Fruit fly (Drosophila melanogaster): ENCODE data around the gene Epg5.

Epg5 gene

DNA sequence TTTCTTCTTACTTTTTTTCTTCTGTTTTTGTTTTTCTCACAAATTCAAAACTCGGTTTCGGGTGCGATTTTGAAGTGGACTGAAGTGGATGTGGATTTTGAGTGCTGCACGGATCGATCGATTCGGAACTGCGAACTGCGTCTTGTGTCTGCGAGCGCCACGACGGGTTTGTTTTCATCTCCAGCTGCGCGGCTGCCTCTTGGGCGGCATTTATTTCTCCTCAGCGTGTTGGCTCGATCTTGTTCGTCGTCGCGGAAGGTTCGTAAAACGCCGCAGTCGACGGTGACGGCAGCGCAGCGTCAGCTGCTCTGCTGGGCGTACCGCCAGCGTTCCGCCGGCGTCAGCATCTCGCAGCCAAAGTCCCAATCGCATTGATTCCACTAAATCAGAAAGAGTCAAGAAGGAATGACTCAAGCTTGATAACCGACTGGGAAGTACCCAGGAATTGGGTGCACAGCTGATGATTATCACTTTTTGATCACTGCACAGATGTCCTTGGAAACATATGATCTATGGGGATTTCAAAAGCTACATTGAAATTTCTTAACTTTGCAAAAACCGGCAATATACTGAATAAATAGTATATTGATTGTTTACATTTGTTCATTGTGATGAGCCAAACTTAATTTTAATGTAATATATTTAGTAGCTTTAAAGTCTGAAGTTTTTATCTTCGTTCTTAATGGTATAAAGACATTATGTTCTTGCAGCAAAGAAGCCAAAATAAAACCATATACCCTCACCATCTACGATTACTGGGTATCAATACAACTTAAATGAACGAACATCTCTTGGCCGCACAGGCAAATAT lies 36.5 kb upstream of the Epg5 start, which contains the start of gene CG7720 (continued):
- TF ChIP-seq salm (tag; optimal IDR thresholded peaks at IDR 0.05) (no peak), vnd (GFP tag; IDR thresholded peaks at IDR 0.05; ENCODE audit: partially characterized antibody) (no peak), CG30020 (tag; optimal IDR thresholded peaks at IDR 0.05) (no peak), sisA (GFP tag; IDR thresholded peaks at IDR 0.05) (peak; percentile 45), CG11085 (GFP tag; IDR thresholded peaks at IDR 0.05) (no peak), CG8924 (tag; optimal IDR thresholded peaks at IDR 0.05) (peak; percentile 39), vfl (GFP tag; optimal IDR thresholded peaks at IDR 0.05) (no peak), D19B (GFP tag; optimal IDR thresholded peaks at IDR 0.05) (peak; percentile 93), BtbVII (GFP tag; optimal IDR thresholded peaks at IDR 0.05) (no peak), CG11696 (GFP tag; IDR thresholded peaks at IDR 0.05) (no peak), Opbp (GFP tag; IDR thresholded peaks at IDR 0.05; ENCODE audit: partially characterized antibody) (no peak), Mes4 (GFP tag; optimal IDR thresholded peaks at IDR 0.05) (no peak), CG11560 (tag; IDR thresholded peaks at IDR 0.05) (0 out of 3 replicates have a peak, but pooled peaks have one; percentile 43)

DNA sequence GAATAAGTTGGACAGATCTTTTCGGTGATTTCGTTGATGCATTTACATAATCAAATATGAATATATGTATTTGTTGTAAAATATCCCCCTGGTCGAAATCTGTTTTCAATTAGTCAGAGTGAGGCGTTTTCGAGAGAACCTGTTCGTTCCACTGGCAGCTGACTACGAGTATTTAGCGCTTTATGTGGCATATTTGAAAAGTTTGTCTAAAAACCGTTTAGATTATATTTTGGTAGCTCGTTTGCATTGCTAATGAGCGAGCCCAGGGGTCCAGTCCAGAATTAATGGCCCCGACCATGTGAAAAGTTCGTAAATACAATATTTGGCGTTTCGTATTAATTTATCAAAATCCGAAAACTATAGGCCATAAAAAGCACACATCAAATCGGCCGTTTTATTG lies 35.4 kb upstream of the Epg5 start:
- no peak for TF ChIP-seq CTCF (GFP tag; optimal IDR thresholded peaks at IDR 0.05)
- TF ChIP-seq CG32772 (GFP tag; IDR thresholded peaks at IDR 0.05) = no peak
- no peak for TF ChIP-seq sim (GFP tag; IDR thresholded peaks at IDR 0.05)
- TF ChIP-seq oc (tag; optimal IDR thresholded peaks at IDR 0.05) = peak; percentile 5
- no peak for TF ChIP-seq CG3281 (GFP tag; optimal IDR thresholded peaks at IDR 0.05)
- TF ChIP-seq dpn (GFP tag; optimal IDR thresholded peaks at IDR 0.05) = no peak
- TF ChIP-seq sens-2 (GFP tag; IDR thresholded peaks at IDR 0.05) = no peak
- TF ChIP-seq CG13894 (tag; optimal IDR thresholded peaks at IDR 0.05) = peak; percentile 64
- TF ChIP-seq fru (optimal IDR thresholded peaks at IDR 0.05) = no peak
- no peak for TF ChIP-seq scrt (GFP tag; optimal IDR thresholded peaks at IDR 0.05)
- peak; percentile 54; the same call in 1 of the 2 replicates for TF ChIP-seq Awh (GFP tag; IDR thresholded peaks at IDR 0.05)
- peak; percentile 69 for TF ChIP-seq vvl (GFP tag; IDR thresholded peaks at IDR 0.05)
- TF ChIP-seq CG6854 (GFP tag; optimal IDR thresholded peaks at IDR 0.05) = no peak
- TF ChIP-seq CG15601 (tag; optimal IDR thresholded peaks at IDR 0.05) = no peak
- no peak for TF ChIP-seq Trl (optimal IDR thresholded peaks at IDR 0.05)
- TF ChIP-seq Trl (GFP tag; optimal IDR thresholded peaks at IDR 0.05) = no peak
- peak; percentile 51 for TF ChIP-seq sd (tag; optimal IDR thresholded peaks at IDR 0.05)
- TF ChIP-seq CG2120 (GFP tag; optimal IDR thresholded peaks at IDR 0.05) = no peak
- no peak for TF ChIP-seq CG15514 (GFP tag; optimal IDR thresholded peaks at IDR 0.05)
- TF ChIP-seq CG30431 (GFP tag; optimal IDR thresholded peaks at IDR 0.05) = no peak
- no peak for TF ChIP-seq crol (GFP tag; IDR thresholded peaks at IDR 0.05)
- peak; percentile 59 for TF ChIP-seq CG12769 (tag; optimal IDR thresholded peaks at IDR 0.05)
- no peak for TF ChIP-seq CG10274 (GFP tag; optimal IDR thresholded peaks at IDR 0.05)
- TF ChIP-seq MBD-R2 (GFP tag; IDR thresholded peaks at IDR 0.05) = no peak
- TF ChIP-seq abd-A (tag; optimal IDR thresholded peaks at IDR 0.05) = peak; percentile 78
- 0 out of 4 replicates have a peak, but pooled peaks have one; percentile 25 for TF ChIP-seq chinmo (GFP tag; IDR thresholded peaks at IDR 0.05; ENCODE audit: partially characterized antibody)

DNA sequence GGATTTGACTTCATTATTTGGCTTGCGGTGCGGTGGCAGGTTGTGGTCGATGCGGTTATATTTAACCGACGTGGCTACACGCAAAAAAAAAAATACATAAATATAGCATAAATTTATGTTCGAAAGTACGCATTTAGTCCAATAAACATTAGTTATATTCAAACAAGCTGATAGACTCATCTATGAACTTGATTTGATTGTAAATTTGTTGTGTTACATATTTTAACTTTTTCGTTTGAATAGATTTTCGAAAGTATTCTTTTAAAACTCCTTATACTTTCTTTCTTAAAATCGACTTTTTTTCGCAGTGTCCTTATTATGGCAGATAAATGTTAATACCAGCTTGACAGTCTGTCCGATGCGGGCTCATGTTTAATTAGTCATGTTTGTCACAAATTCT lies 31.9 kb upstream of the Epg5 start:
- TF ChIP-seq CG3847 (GFP tag; IDR thresholded peaks at IDR 0.05) (no peak), CG4854 (GFP tag; optimal IDR thresholded peaks at IDR 0.05) (no peak), CG13894 (tag; optimal IDR thresholded peaks at IDR 0.05) (no peak), CG11504 (tag; optimal IDR thresholded peaks at IDR 0.05) (no peak), CG16863 (GFP tag; optimal IDR thresholded peaks at IDR 0.05) (no peak), usp (GFP tag; optimal IDR thresholded peaks at IDR 0.05) (no peak), B-H1 (GFP tag; IDR thresholded peaks at IDR 0.05) (no peak), CG9932 (GFP tag; IDR thresholded peaks at IDR 0.05) (no peak), CG43689 (GFP tag; IDR thresholded peaks at IDR 0.05) (no peak), YL-1 (GFP tag; optimal IDR thresholded peaks at IDR 0.05) (no peak), repo (GFP tag; optimal IDR thresholded peaks at IDR 0.05) (no peak), gsb-n (tag; optimal IDR thresholded peaks at IDR 0.05) (no peak), C15 (GFP tag; IDR thresholded peaks at IDR 0.05) (no peak), grn (GFP tag; optimal IDR thresholded peaks at IDR 0.05) (no peak)

All from whole organism, embryonic.